Worm (Caenorhabditis elegans) whole organism, L1 larva: ENCODE results near the gene oac-6.

Experiments
- elt-2 ChIP-seq: sonication (generic microtip); optimal IDR thresholded peaks from 2 replicates; lab custom pipeline; 2016; ENCODE audit warnings: missing genetic modification characterization, mild to moderate bottlenecking, inconsistent platforms, missing compliant biosample characterization, missing genetic modification reagents
- elt-3 ChIP-seq, 6 experiments: fragments of 150-350 bp in 1 of 6; sonication (generic microtip); optimal IDR thresholded peaks; 2 replicates each; lab custom pipeline; 2017 to 2018; ENCODE audit warnings: missing biosample characterization in 6 of 6, missing genetic modification characterization in 6 of 6, inconsistent platforms in 1 of 6
- fos-1 ChIP-seq: fragments of 150-350 bp; optimal IDR thresholded peaks from 2 replicates; lab custom pipeline; 2014; ENCODE audit warnings: missing biosample characterization, missing genetic modification characterization
- nhr-237 ChIP-seq: fragments of 150-350 bp; optimal IDR thresholded peaks from 2 replicates; lab custom pipeline; 2014; ENCODE audit warnings: missing biosample characterization, missing genetic modification characterization
- nhr-76 ChIP-seq: sonication (generic microtip); optimal IDR thresholded peaks from 2 replicates; lab custom pipeline; 2017; ENCODE audit warnings: missing biosample characterization, missing genetic modification characterization
- nhr-90 ChIP-seq: sonication (generic microtip); optimal IDR thresholded peaks from 2 replicates; lab custom pipeline; 2016; ENCODE audit warnings: mild to moderate bottlenecking, missing genetic modification characterization, missing compliant biosample characterization; ENCODE audit not compliant: poor library complexity
- snpc-4 ChIP-seq: fragments of 150-350 bp; optimal IDR thresholded peaks from 2 replicates; lab custom pipeline; 2014; ENCODE audit warnings: missing biosample characterization, missing genetic modification characterization
- snu-23 ChIP-seq: sonication (generic microtip); optimal IDR thresholded peaks from 2 replicates; lab custom pipeline; 2016; ENCODE audit warnings: missing genetic modification characterization, missing compliant biosample characterization

ce11 chrV:16299834-16300233 is 2.7 kb upstream of the oac-6 start:
- no peak for TF ChIP-seq nhr-76 (tag; lab: Kevin White, UChicago)
- TF ChIP-seq snu-23 (GFP tag; lab: Kevin White, UChicago), result no peak
- TF ChIP-seq nhr-90 (tag; lab: Kevin White, UChicago), result no peak
- no peak for TF ChIP-seq nhr-237 (tag; lab: Kevin White, UChicago)
- no peak for TF ChIP-seq elt-3 (tag; optimal IDR thresholded peaks at IDR 0.05; lab: Kevin White, UChicago)
- TF ChIP-seq fos-1 (tag; lab: Kevin White, UChicago), result no peak
- no peak for TF ChIP-seq snpc-4 (tag; lab: Kevin White, UChicago)
- TF ChIP-seq elt-2 (tag; lab: Kevin White, UChicago), result no peak
